Worm (Caenorhabditis elegans): ENCODE data around the gene gar-2.

ce11 chrIII:6298131-6298530 is 11.0 kb upstream of the gar-2 start, which contains the start of gene F47D12.3:
- no peak for TF ChIP-seq hnd-1 (tag; optimal IDR thresholded peaks at IDR 0.05)
- no peak for TF ChIP-seq sea-1 (GFP tag; conservative IDR thresholded peaks at IDR 0.05)
- TF ChIP-seq ama-1 (optimal IDR thresholded peaks at IDR 0.05) = no peak
- TF ChIP-seq hmg-4 (GFP tag; optimal IDR thresholded peaks at IDR 0.05) = no peak
- no peak for TF ChIP-seq flt-1 (GFP tag; IDR thresholded peaks at IDR 0.05)
- no peak for TF ChIP-seq B0310.2 (tag; optimal IDR thresholded peaks at IDR 0.05)
- TF ChIP-seq aly-1 (tag; optimal IDR thresholded peaks at IDR 0.05) = no peak
- TF ChIP-seq ceh-13 (GFP tag; optimal IDR thresholded peaks at IDR 0.05) = no peak
- TF ChIP-seq tra-4 (tag; optimal IDR thresholded peaks at IDR 0.05) = no peak
- TF ChIP-seq tbx-11 (GFP tag; IDR thresholded peaks at IDR 0.05) = no peak

Data from whole organism, early embryonic.